Fruit fly (Drosophila melanogaster): Measurements from ENCODE around the gene sloth1.

Gene sloth1

dm6 chrX:7013320-7014214 is 2.4 kb downstream of the sloth1 start, which contains the start of the genes CG3032 and CG4593:
Gene CG3032, minus strand, starts transcription at chrX:7013881.
Gene CG4593, plus strand, starts transcription at chrX:7013887.
- TF ChIP-seq psq (optimal IDR thresholded peaks at IDR 0.05), result no peak
- no peak for TF ChIP-seq Myc (optimal IDR thresholded peaks at IDR 0.05)
- TF ChIP-seq h (optimal IDR thresholded peaks at IDR 0.05), result no peak

DNA sequence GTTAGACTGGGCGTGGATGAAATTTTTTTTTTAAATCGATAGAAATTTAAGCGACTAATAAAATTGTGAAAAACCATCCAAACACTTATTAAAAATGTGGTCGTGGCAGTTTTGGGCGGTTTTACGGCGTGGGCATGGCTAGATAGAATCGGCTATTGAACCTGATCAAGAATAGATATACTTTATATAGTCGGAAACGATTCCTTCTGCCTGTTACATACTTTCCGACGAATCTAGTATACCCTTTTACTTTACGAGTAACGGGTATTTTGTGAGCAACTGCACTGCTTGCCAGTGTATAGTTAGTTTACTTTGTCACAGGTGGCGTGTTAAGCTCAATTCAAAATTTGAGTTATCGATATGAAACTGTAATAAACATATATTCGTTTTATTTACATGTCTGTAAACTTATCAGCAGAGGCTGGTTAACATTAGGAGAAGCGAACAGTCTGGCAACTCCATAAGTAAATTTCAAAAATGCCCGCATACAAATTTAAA is 3.8 kb downstream of the sloth1 start:
- TF ChIP-seq Sin3A (optimal IDR thresholded peaks at IDR 0.05) (no peak), Myc (optimal IDR thresholded peaks at IDR 0.05) (no peak), h (optimal IDR thresholded peaks at IDR 0.05) (no peak), ttk (optimal IDR thresholded peaks at IDR 0.05) (no peak), insv (optimal IDR thresholded peaks at IDR 0.05) (no peak), psq (optimal IDR thresholded peaks at IDR 0.05) (no peak)

- TF ChIP-seq Sin3A (optimal IDR thresholded peaks at IDR 0.05) (no peak), insv (optimal IDR thresholded peaks at IDR 0.05) (no peak), psq (optimal IDR thresholded peaks at IDR 0.05) (no peak), Myc (optimal IDR thresholded peaks at IDR 0.05) (no peak), h (optimal IDR thresholded peaks at IDR 0.05) (no peak)
Measured at dm6 chrX:7034892-7035291, 23.7 kb downstream of the sloth1 start.

DNA sequence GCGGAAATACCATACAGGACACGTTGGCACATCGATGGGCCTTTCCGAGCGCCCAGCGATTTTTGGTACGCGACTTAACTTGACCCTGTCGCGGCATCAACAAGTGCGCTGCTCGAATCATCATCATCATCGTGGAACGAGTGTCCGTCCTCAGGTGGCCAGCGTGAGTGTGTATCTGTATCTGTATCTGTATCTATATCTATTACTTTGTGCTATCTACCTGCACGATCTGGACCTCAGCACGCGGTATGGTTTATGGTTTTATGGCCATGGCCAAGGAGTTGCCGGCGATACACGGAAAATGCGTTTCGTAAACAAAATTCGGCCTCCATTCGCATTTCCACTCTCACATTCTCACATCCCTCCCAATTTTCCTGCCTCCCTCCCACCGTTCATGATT is 25.9 kb downstream of the sloth1 start:
- TF ChIP-seq Myc (optimal IDR thresholded peaks at IDR 0.05), result no peak
- no peak for TF ChIP-seq h (optimal IDR thresholded peaks at IDR 0.05)
- no peak for TF ChIP-seq insv (optimal IDR thresholded peaks at IDR 0.05)
- no peak for TF ChIP-seq Sin3A (optimal IDR thresholded peaks at IDR 0.05)
- no peak for TF ChIP-seq ttk (optimal IDR thresholded peaks at IDR 0.05)
- TF ChIP-seq psq (optimal IDR thresholded peaks at IDR 0.05), result no peak

DNA sequence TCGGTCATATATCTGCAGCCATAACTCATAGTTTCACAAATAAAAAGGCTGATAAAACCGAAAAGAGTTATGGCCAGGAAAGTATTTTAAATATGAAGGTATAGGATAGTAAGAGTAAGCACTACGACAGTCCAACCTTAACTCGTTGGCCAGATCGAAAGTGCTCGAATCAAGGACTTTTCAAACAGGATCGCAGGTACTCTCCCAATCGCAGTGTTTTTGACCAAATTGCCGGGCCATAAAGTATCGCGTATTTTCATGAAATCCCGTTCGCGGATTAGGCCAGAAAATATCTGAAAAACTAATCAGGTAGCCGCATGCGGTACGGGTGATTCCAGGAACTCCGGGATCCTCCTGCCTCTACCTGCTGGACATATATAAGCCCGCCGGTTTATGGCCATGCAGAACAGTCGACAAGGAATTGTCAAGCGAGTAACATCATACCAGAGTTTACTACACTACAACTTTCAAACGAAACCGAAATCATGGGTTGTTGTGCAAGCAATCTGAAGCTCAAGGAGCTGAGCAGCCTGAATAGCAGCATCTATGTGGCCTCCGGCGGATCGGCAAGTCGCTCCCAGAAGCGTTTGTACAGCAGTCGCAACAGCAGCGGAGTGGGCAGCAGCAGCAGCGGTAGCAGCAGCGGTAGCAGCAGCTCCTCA is 29.2 kb downstream of the sloth1 start, which contains the start of gene CG14427:
Gene CG14427, plus strand, starts transcription at position 399 of the 662 bp plus-strand sequence.
- TF ChIP-seq Myc (optimal IDR thresholded peaks at IDR 0.05) (no peak), Sin3A (optimal IDR thresholded peaks at IDR 0.05) (no peak), ttk (optimal IDR thresholded peaks at IDR 0.05) (no peak), insv (optimal IDR thresholded peaks at IDR 0.05) (no peak), psq (optimal IDR thresholded peaks at IDR 0.05) (no peak), h (optimal IDR thresholded peaks at IDR 0.05) (no peak)

DNA sequence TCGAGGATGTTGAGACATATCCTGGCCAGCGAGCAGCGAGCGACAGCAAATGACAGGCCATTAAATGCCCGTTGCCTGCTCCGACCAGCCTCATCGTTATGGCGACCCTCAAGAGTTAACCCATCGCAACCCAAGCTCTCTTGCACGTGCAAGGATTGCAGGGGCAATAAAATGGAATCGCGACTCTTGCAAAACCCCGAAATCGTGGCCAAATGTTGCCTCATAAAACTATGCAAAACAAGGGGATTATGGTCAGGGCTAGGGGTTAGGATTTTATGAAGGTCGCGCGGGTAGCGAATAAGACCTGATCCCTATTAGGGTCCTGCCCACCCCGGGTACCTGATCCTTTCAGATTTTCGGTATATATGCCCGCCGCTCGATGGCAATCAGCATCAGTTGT is 37.9 kb downstream of the sloth1 start, which contains the start of gene nullo:
Gene nullo, plus strand, starts transcription at position 390 of the 400 bp plus-strand sequence.
- no peak for TF ChIP-seq psq (optimal IDR thresholded peaks at IDR 0.05)

- TF ChIP-seq Sin3A (optimal IDR thresholded peaks at IDR 0.05) (no peak), h (optimal IDR thresholded peaks at IDR 0.05) (no peak), ttk (optimal IDR thresholded peaks at IDR 0.05) (no peak), psq (optimal IDR thresholded peaks at IDR 0.05) (no peak), insv (optimal IDR thresholded peaks at IDR 0.05) (no peak), Myc (optimal IDR thresholded peaks at IDR 0.05) (no peak)
Measured at dm6 chrX:7058973-7059372, 47.8 kb downstream of the sloth1 start.
